Worm (Caenorhabditis elegans) whole organism, L4 larva: ENCODE results near the gene srz-15.
A peak's percentile ranks its signal among the peaks of the same experiment; 100 is the strongest.

Experiments
- ces-1 ChIP-seq: fragments of 150-350 bp; sonication (generic microtip); optimal IDR thresholded peaks from 4 replicates; lab custom pipeline; 2014; ENCODE audit warnings: missing biosample characterization, missing genetic modification reagents, missing genetic modification characterization
- dmd-6 ChIP-seq: fragments of 200-800 bp; sonication (Bioruptor generic); IDR thresholded peaks from 2 replicates; pipeline ENCODE4 v1.3.6; 2022; ENCODE audit warnings: missing genetic modification reagents, missing genetic modification characterization, missing compliant biosample characterization
- dve-1 ChIP-seq: sonication (generic microtip); optimal IDR thresholded peaks from 2 replicates; lab custom pipeline; 2017; ENCODE audit warnings: antibody characterized with exemption, mild to moderate bottlenecking, missing genetic modification characterization, missing compliant biosample characterization; ENCODE audit not compliant: insufficient read depth
- gei-8 ChIP-seq: fragments of 200-800 bp; sonication (Bioruptor generic); optimal IDR thresholded peaks from 2 replicates; lab custom pipeline; 2018; ENCODE audit warnings: mild to moderate bottlenecking, missing genetic modification characterization, missing compliant biosample characterization
- hlh-11 ChIP-seq: fragments of 200-800 bp; sonication (Bioruptor generic); optimal IDR thresholded peaks from 2 replicates; lab custom pipeline; 2018; ENCODE audit warnings: mild to moderate bottlenecking, missing genetic modification characterization, missing compliant biosample characterization
- lin-29 ChIP-seq: fragments of 200-800 bp; sonication (Bioruptor generic); IDR thresholded peaks from 2 replicates; pipeline ENCODE4 v1.3.6; 2022; ENCODE audit warnings: missing genetic modification reagents, missing genetic modification characterization, missing compliant biosample characterization
- nhr-28 ChIP-seq: fragments of 150-350 bp; optimal IDR thresholded peaks from 2 replicates; lab custom pipeline; 2014; ENCODE audit warnings: missing biosample characterization, missing genetic modification characterization
- pqm-1 ChIP-seq: sonication (generic microtip); optimal IDR thresholded peaks from 2 replicates; lab custom pipeline; 2017; ENCODE audit warnings: missing biosample characterization, missing genetic modification characterization
- unc-62 ChIP-seq, 3 experiments: fragments of 150-350 bp in 1 of 3; sonication (generic microtip); optimal IDR thresholded peaks in 2 of 3; peaks in 1 of 3; 1 replicate in 1 of 3; 2 replicates in 2 of 3; lab custom pipeline; 2014 to 2017; ENCODE audit warnings: missing biosample characterization in 3 of 3, missing genetic modification characterization in 3 of 3, missing genetic modification reagents in 3 of 3, missing genotype in 1 of 3
- zfp-3 ChIP-seq: fragments of 200-800 bp; sonication (Bioruptor generic); conservative IDR thresholded peaks from 2 replicates; pipeline ENCODE4 v1.3.6; 2022; ENCODE audit warnings: missing genetic modification reagents, missing genetic modification characterization, missing compliant biosample characterization

srz-15 gene

DNA sequence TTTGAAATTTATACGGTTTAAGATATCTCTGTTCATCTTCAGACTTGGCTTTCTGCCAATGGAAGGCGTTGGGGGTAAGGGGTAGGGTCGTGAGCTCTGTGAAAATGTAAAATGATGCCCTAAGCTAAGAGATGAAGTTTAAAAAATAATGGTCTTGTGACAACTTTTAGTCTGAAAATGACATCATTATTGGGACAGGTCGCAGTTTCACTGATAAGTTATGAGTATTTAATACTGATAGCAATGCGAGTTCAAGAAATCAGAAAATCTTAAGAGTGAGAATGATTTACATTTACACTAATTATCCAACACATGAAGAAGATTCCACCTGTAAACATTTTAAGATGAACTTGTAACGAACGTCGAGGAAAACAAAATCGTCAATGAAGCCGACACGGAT lies 49.1 kb downstream of the srz-15 start:
- TF ChIP-seq ces-1 (no peak), nhr-28 (tag; lab: Kevin White, UChicago) (peak; percentile 20), hlh-11 (tag; lab: Kevin White, UChicago) (peak; percentile 1), dve-1 (peak; percentile 21), pqm-1 (tag; lab: Kevin White, UChicago) (peak; percentile 43), zfp-3 (GFP tag; lab: Robert Waterston, UW) (no peak), lin-29 (no peak), dmd-6 (GFP tag; lab: Robert Waterston, UW) (peak; percentile 62), unc-62 (GFP tag; optimal IDR thresholded peaks at IDR 0.05 in 1 of 2; lab: Kevin White, UChicago) (peak in 1 of 2 experiments; percentile 20), unc-62 (tag; optimal IDR thresholded peaks at IDR 0.05; lab: Kevin White, UChicago) (no peak)

DNA sequence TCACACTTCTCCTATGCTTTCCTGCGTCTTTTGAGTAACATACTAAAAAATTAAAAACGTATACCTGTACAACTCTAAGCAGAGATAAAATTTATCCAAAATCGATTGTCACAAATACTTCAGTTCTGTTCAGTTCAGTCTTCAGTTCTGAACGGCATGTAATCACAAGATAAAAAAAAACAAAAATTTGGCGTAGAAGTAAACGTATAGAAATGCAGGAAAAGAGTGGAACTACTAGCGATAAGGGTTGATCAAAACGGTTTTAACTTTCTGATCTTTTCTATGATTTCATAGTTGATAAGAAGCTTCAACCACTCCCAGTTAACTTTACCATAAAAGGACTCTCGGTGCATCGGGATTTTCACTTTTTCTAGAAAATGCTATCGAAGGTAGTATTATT lies 49.5 kb downstream of the srz-15 start, which contains the start of gene dod-22:
TSS of gene dod-22 (plus strand) at position 301 of the 400 bp plus-strand sequence.
- TF ChIP-seq pqm-1 (tag; lab: Kevin White, UChicago) (peak; percentile 29), gei-8 (no peak)
- TF ChIP-seq, all 104 proteins: peak for 1
